Fruit fly (Drosophila melanogaster) whole organism, embryonic: ENCODE measurements around the gene CG34179.
A peak's percentile ranks its signal among the peaks of the same experiment; 100 is the strongest.

Experiments used
- Asciz ChIP-seq: fragments of 200-800 bp; sonication (Bioruptor generic); optimal IDR thresholded peaks from 2 replicates; lab custom pipeline; 2017; ENCODE audit warnings: missing biosample characterization, mild to moderate bottlenecking, missing genetic modification characterization, missing genetic modification reagents
- Atf-2 ChIP-seq: fragments of 200-800 bp; sonication (Bioruptor generic); optimal IDR thresholded peaks from 2 replicates; lab custom pipeline; 2016; ENCODE audit warnings: missing biosample characterization, missing genetic modification characterization
- Atf6 ChIP-seq: fragments of 200-800 bp; sonication (Bioruptor generic); IDR thresholded peaks from 2 replicates; pipeline ENCODE4 v1.3.6; 2022; ENCODE audit warnings: missing biosample characterization, missing genetic modification characterization
- Awh ChIP-seq: fragments of 200-800 bp; sonication (Bioruptor generic); IDR thresholded peaks from 2 replicates; pipeline ENCODE4, ENCODE4 v1.3.6; 2022; ENCODE audit warnings: missing biosample characterization, missing genetic modification characterization
- BEAF-32 ChIP-seq: fragments of 200-800 bp; sonication (Bioruptor generic); optimal IDR thresholded peaks from 3 replicates; lab custom pipeline; 2017; ENCODE audit warnings: missing biosample characterization, missing genetic modification characterization, mild to moderate bottlenecking, moderate library complexity, missing genetic modification reagents
- CG10147 ChIP-seq: fragments of 200-800 bp; sonication (Bioruptor generic); optimal IDR thresholded peaks from 2 replicates; lab custom pipeline; 2019; ENCODE audit warnings: missing biosample characterization, mild to moderate bottlenecking, missing genetic modification characterization, moderate library complexity
- CG10366 ChIP-seq: fragments of 200-800 bp; sonication (Bioruptor generic); IDR thresholded peaks from 2 replicates; pipeline ENCODE4 v1.3.6; 2022; ENCODE audit warnings: missing biosample characterization, missing genetic modification characterization
- CG10565 ChIP-seq: fragments of 200-800 bp; sonication (Bioruptor generic); optimal IDR thresholded peaks from 3 replicates; lab custom pipeline; 2016; ENCODE audit warnings: missing biosample characterization, mild to moderate bottlenecking, missing genetic modification characterization
- CG12391 ChIP-seq: fragments of 200-800 bp; sonication (Bioruptor generic); optimal IDR thresholded peaks from 3 replicates; lab custom pipeline; 2018; ENCODE audit warnings: missing biosample characterization, mild to moderate bottlenecking, missing genetic modification characterization, moderate library complexity
- CG14441 ChIP-seq: fragments of 200-800 bp; sonication (Bioruptor generic); IDR thresholded peaks from 2 replicates; pipeline ENCODE4 v1.3.6; 2022; ENCODE audit warnings: missing biosample characterization, missing genetic modification characterization
- CG14710 ChIP-seq: fragments of 200-800 bp; sonication (Bioruptor generic); optimal IDR thresholded peaks from 3 replicates; lab custom pipeline; 2019; ENCODE audit warnings: missing biosample characterization, mild to moderate bottlenecking, missing genetic modification characterization, moderate library complexity
- CG15479 ChIP-seq: fragments of 200-800 bp; sonication (Bioruptor generic); optimal IDR thresholded peaks from 3 replicates; lab custom pipeline; 2019; ENCODE audit warnings: missing biosample characterization, mild to moderate bottlenecking, missing genetic modification characterization, moderate library complexity
- CG2199 ChIP-seq: fragments of 200-800 bp; sonication (Bioruptor generic); IDR thresholded peaks from 3 replicates; pipeline ENCODE4 v1.3.6; 2022; ENCODE audit warnings: missing biosample characterization, missing genetic modification characterization
- CG3065 ChIP-seq: fragments of 200-800 bp; sonication (Bioruptor generic); optimal IDR thresholded peaks from 2 replicates; lab custom pipeline; 2016; ENCODE audit warnings: missing biosample characterization, missing genetic modification characterization
- CG31365 ChIP-seq: fragments of 200-800 bp; sonication (Bioruptor generic); optimal IDR thresholded peaks from 2 replicates; lab custom pipeline; 2018; ENCODE audit warnings: missing biosample characterization, mild to moderate bottlenecking, missing genetic modification characterization
- CG31441 ChIP-seq: fragments of 200-800 bp; sonication (Bioruptor generic); IDR thresholded peaks from 2 replicates; pipeline ENCODE4 v1.3.6; 2022; ENCODE audit warnings: missing biosample characterization, missing genetic modification characterization
- CG34224 ChIP-seq: fragments of 200-800 bp; sonication (Bioruptor generic); IDR thresholded peaks from 3 replicates; pipeline ENCODE4 v1.3.6; 2022; ENCODE audit warnings: missing biosample characterization, missing genetic modification characterization; ENCODE audit not compliant: partially characterized antibody
- CG34376 ChIP-seq: fragments of 200-800 bp; sonication (Bioruptor generic); optimal IDR thresholded peaks from 2 replicates; lab custom pipeline; 2018; ENCODE audit warnings: missing biosample characterization, mild to moderate bottlenecking, missing genetic modification characterization
- CG34422 ChIP-seq: fragments of 200-800 bp; sonication (Bioruptor generic); IDR thresholded peaks from 3 replicates; pipeline ENCODE4 v1.3.6; 2022; ENCODE audit warnings: missing biosample characterization, missing genetic modification characterization
- CG42726 ChIP-seq: fragments of 200-800 bp; sonication (Bioruptor generic); IDR thresholded peaks from 2 replicates; pipeline ENCODE4 v1.3.6; 2022; ENCODE audit warnings: missing biosample characterization, missing genetic modification characterization; ENCODE audit not compliant: partially characterized antibody
- CG4707 ChIP-seq: fragments of 200-800 bp; sonication (Bioruptor generic); optimal IDR thresholded peaks from 2 replicates; lab custom pipeline; 2018; ENCODE audit warnings: missing biosample characterization, mild to moderate bottlenecking, missing genetic modification characterization, moderate library complexity
- CG5245 ChIP-seq: fragments of 200-800 bp; sonication (Bioruptor generic); optimal IDR thresholded peaks from 3 replicates; lab custom pipeline; 2016; ENCODE audit warnings: missing biosample characterization, missing genetic modification characterization
- CG8924 ChIP-seq: fragments of 200-800 bp; optimal IDR thresholded peaks from 3 replicates; lab custom pipeline; 2019; ENCODE audit warnings: missing biosample characterization, mild to moderate bottlenecking, missing genetic modification characterization, moderate library complexity
- Dll ChIP-seq: fragments of 200-800 bp; sonication (Bioruptor generic); IDR thresholded peaks from 4 replicates; pipeline ENCODE4 v1.3.6; 2022; ENCODE audit warnings: missing biosample characterization, missing genetic modification characterization; ENCODE audit not compliant: partially characterized antibody
- Drgx ChIP-seq: fragments of 200-800 bp; sonication (Bioruptor generic); IDR thresholded peaks from 2 replicates; pipeline ENCODE4 v1.3.6; 2022; ENCODE audit warnings: missing biosample characterization, missing genetic modification characterization
- Ets97D ChIP-seq: fragments of 200-800 bp; sonication (Bioruptor generic); optimal IDR thresholded peaks from 3 replicates; lab custom pipeline; 2016; ENCODE audit warnings: missing biosample characterization, missing genetic modification characterization
- Hr78 ChIP-seq, 2 experiments: fragments of 200-800 bp in 1 of 2; fragments of >200 bp in 1 of 2; sonication (Bioruptor generic) in 1 of 2; optimal IDR thresholded peaks; 2 replicates each; lab custom pipeline; 2017 to 2019; ENCODE audit warnings: missing biosample characterization in 2 of 2, missing genetic modification characterization in 2 of 2, mild to moderate bottlenecking in 1 of 2, moderate library complexity in 1 of 2
- Myb ChIP-seq: fragments of 200-800 bp; sonication (Bioruptor generic); optimal IDR thresholded peaks from 2 replicates; lab custom pipeline; 2016; ENCODE audit warnings: missing biosample characterization, missing genetic modification characterization
- Nf-YC ChIP-seq: fragments of 200-800 bp; optimal IDR thresholded peaks from 3 replicates; lab custom pipeline; 2019; ENCODE audit warnings: missing biosample characterization, mild to moderate bottlenecking, missing genetic modification characterization, moderate library complexity
- Sry-δ ChIP-seq: fragments of 200-800 bp; sonication (Bioruptor generic); optimal IDR thresholded peaks from 2 replicates; lab custom pipeline; 2016; ENCODE audit warnings: missing biosample characterization, missing genetic modification characterization
- Trl ChIP-seq, 3 experiments: fragments of >200 bp in 2 of 3; fragments of 200-800 bp in 1 of 3; sonication (Bioruptor generic) in 1 of 3; optimal IDR thresholded peaks; 2 replicates in 1 of 3; 3 replicates in 2 of 3; lab custom pipeline; 2016 to 2017; ENCODE audit warnings: missing biosample characterization in 1 of 3, missing genetic modification characterization in 1 of 3
- aop ChIP-seq: fragments of 200-800 bp; sonication (Bioruptor generic); IDR thresholded peaks from 2 replicates; pipeline ENCODE4 v1.3.6; 2022; ENCODE audit warnings: missing biosample characterization, missing genetic modification characterization
- bigmax ChIP-seq: fragments of 200-800 bp; sonication (Bioruptor generic); optimal IDR thresholded peaks from 2 replicates; lab custom pipeline; 2018; ENCODE audit warnings: missing biosample characterization, mild to moderate bottlenecking, missing genetic modification characterization
- cg ChIP-seq: fragments of 200-800 bp; sonication (Bioruptor generic); optimal IDR thresholded peaks from 3 replicates; lab custom pipeline; 2019; ENCODE audit warnings: missing biosample characterization, mild to moderate bottlenecking, missing genetic modification characterization, moderate library complexity
- cwo ChIP-seq: fragments of 200-800 bp; sonication (Bioruptor generic); optimal IDR thresholded peaks from 3 replicates; lab custom pipeline; 2017; ENCODE audit warnings: missing biosample characterization, missing genetic modification characterization, mild to moderate bottlenecking, moderate library complexity, missing genetic modification reagents
- dmrt99B ChIP-seq: fragments of 200-800 bp; sonication (Bioruptor generic); optimal IDR thresholded peaks from 2 replicates; lab custom pipeline; 2018; ENCODE audit warnings: missing biosample characterization, mild to moderate bottlenecking, missing genetic modification characterization, moderate library complexity
- dpn ChIP-seq, 2 experiments: fragments of 200-800 bp; sonication (Bioruptor generic); optimal IDR thresholded peaks; 3 replicates each; lab custom pipeline; 2016; ENCODE audit warnings: missing biosample characterization in 2 of 2, missing genetic modification characterization in 2 of 2
- ems ChIP-seq: fragments of 200-800 bp; sonication (Bioruptor generic); optimal IDR thresholded peaks from 3 replicates; lab custom pipeline; 2016; ENCODE audit warnings: missing biosample characterization, missing genetic modification characterization
- lab ChIP-seq: fragments of 200-800 bp; sonication (Bioruptor generic); optimal IDR thresholded peaks from 3 replicates; lab custom pipeline; 2017; ENCODE audit warnings: missing biosample characterization, missing genetic modification characterization, mild to moderate bottlenecking, moderate library complexity, missing genetic modification reagents
- lilli ChIP-seq: fragments of 200-800 bp; sonication (Bioruptor generic); optimal IDR thresholded peaks from 3 replicates; lab custom pipeline; 2016; ENCODE audit warnings: missing biosample characterization, missing genetic modification characterization
- lov ChIP-seq, 2 experiments: fragments of 200-800 bp in 1 of 2; fragments of >200 bp in 1 of 2; sonication (Bioruptor generic) in 1 of 2; IDR thresholded peaks in 1 of 2; optimal IDR thresholded peaks in 1 of 2; 2 replicates in 1 of 2; 3 replicates in 1 of 2; pipeline versions ENCODE4 v1.3.6 to Lab custom; 2017 to 2022; ENCODE audit warnings: missing biosample characterization in 1 of 2, missing genetic modification characterization in 1 of 2
- row ChIP-seq: fragments of 200-800 bp; sonication (Bioruptor generic); IDR thresholded peaks from 3 replicates; pipeline ENCODE4 v1.3.6; 2022; ENCODE audit warnings: missing biosample characterization, missing genetic modification characterization
- salm ChIP-seq: fragments of 200-800 bp; sonication (Bioruptor generic); optimal IDR thresholded peaks from 2 replicates; lab custom pipeline; 2018; ENCODE audit warnings: missing biosample characterization, mild to moderate bottlenecking, missing genetic modification characterization
- trh ChIP-seq: fragments of 200-800 bp; sonication (Bioruptor generic); optimal IDR thresholded peaks from 2 replicates; lab custom pipeline; 2016; ENCODE audit warnings: missing biosample characterization, missing genetic modification characterization

The CG34179 gene

dm6 chr2L:6045972-6046718, 2.4 kb downstream of the CG34179 start, which contains the start of gene Pfas (continued):
- peak; percentile 83 for TF ChIP-seq lab (GFP tag; lab: Kevin White, UChicago)
- 0 out of 2 replicates have a peak, but pooled peaks have one; percentile 26 for TF ChIP-seq Drgx (GFP tag; lab: Robert Waterston, UW)
- no peak for TF ChIP-seq cg (GFP tag; lab: Kevin White, UChicago)
- no peak for TF ChIP-seq lov (optimal IDR thresholded peaks at IDR 0.05; lab: Kevin White, UChicago)
- TF ChIP-seq lov (GFP tag; IDR thresholded peaks at IDR 0.05; lab: Robert Waterston, UW): no peak
- TF ChIP-seq CG3065 (GFP tag; lab: Kevin White, UChicago): no peak
- TF ChIP-seq Hr78 (GFP tag; optimal IDR thresholded peaks at IDR 0.05; lab: Kevin White, UChicago): peak in 1 of 2 experiments; percentile 41
- TF ChIP-seq Trl (optimal IDR thresholded peaks at IDR 0.05; lab: Kevin White, UChicago): no peak
- peak; percentile 52 for TF ChIP-seq Trl (GFP tag; optimal IDR thresholded peaks at IDR 0.05; lab: Kevin White, UChicago)
- peak; percentile 82 for TF ChIP-seq row
- TF ChIP-seq Asciz (GFP tag; lab: Kevin White, UChicago): no peak
- TF ChIP-seq bigmax (GFP tag; lab: Kevin White, UChicago): no peak
- TF ChIP-seq CG31365 (tag; lab: Kevin White, UChicago): peak; percentile 55
- TF ChIP-seq Atf6 (GFP tag; lab: Robert Waterston, UW): peak; percentile 61

- TF ChIP-seq CG14441 (GFP tag; lab: Robert Waterston, UW) (no peak), CG42726 (GFP tag; lab: Robert Waterston, UW) (0 out of 2 replicates have a peak, but pooled peaks have one; percentile 20), ems (GFP tag; lab: Kevin White, UChicago) (no peak)
These were observed 3.0 kb downstream of the CG34179 start for dm6 chr2L:6045484-6045883.

dm6 chr2L:6037830-6038229, 10.7 kb downstream of the CG34179 start, which contains the start of the genes CG9117 and CG31643:
CG9117 (minus strand) TSS chr2L:6037902.
CG31643 (plus strand) TSS chr2L:6038117.
- TF ChIP-seq trh (peak; percentile 17), lilli (GFP tag; lab: Kevin White, UChicago) (peak; percentile 82), aop (no peak), CG34224 (peak; percentile 60; the same call in 2 of the 3 replicates), Myb (GFP tag; lab: Kevin White, UChicago) (peak; percentile 42), BEAF-32 (GFP tag; lab: Kevin White, UChicago) (peak; percentile 31), CG31441 (GFP tag; lab: Robert Waterston, UW) (no peak), Nf-YC (tag; lab: Kevin White, UChicago) (no peak), CG5245 (GFP tag; lab: Kevin White, UChicago) (peak; percentile 13), CG34376 (GFP tag; lab: Kevin White, UChicago) (peak; percentile 59), Dll (GFP tag; lab: Robert Waterston, UW) (peak; percentile 53; the same call in 1 of the 4 replicates), dpn (GFP tag; optimal IDR thresholded peaks at IDR 0.05; lab: Kevin White, UChicago) (peak; percentile 60 to 61), CG34422 (peak; percentile 63; the same call in 1 of the 3 replicates), CG12391 (tag; lab: Kevin White, UChicago) (peak; percentile 76), CG10565 (GFP tag; lab: Kevin White, UChicago) (no peak), CG2199 (GFP tag; lab: Robert Waterston, UW) (no peak), Ets97D (GFP tag; lab: Kevin White, UChicago) (peak; percentile 61), salm (no peak), dmrt99B (tag; lab: Kevin White, UChicago) (no peak), CG8924 (tag; lab: Kevin White, UChicago) (peak; percentile 53), Atf-2 (GFP tag; lab: Kevin White, UChicago) (peak; percentile 2), CG14710 (tag; lab: Kevin White, UChicago) (peak; percentile 88), Awh (GFP tag; lab: Robert Waterston, UW) (0 out of 2 replicates have a peak, but pooled peaks have one; percentile 35), CG15479 (GFP tag; lab: Kevin White, UChicago) (no peak), CG10366 (GFP tag; lab: Robert Waterston, UW) (peak; percentile 35), Sry-δ (GFP tag; lab: Kevin White, UChicago) (peak; percentile 26), CG4707 (GFP tag; lab: Kevin White, UChicago) (no peak), CG10147 (GFP tag; lab: Kevin White, UChicago) (peak; percentile 21), cwo (peak; percentile 32)
